Fruit fly (Drosophila melanogaster) whole organism, prepupa: Measurements from ENCODE around the gene CG15530.

Experiments
- Blimp-1 ChIP-seq: fragments of 200-800 bp; sonication (Bioruptor generic); optimal IDR thresholded peaks from 3 replicates; lab custom pipeline; 2017; ENCODE audit warnings: missing biosample characterization, missing genetic modification characterization, mild to moderate bottlenecking, moderate library complexity, missing genetic modification reagents
- CG10631 ChIP-seq: fragments of 200-800 bp; sonication (Bioruptor generic); optimal IDR thresholded peaks from 2 replicates; lab custom pipeline; 2016; ENCODE audit warnings: missing biosample characterization, missing genetic modification characterization
- CG10669 ChIP-seq: fragments of 200-800 bp; sonication (Bioruptor generic); optimal IDR thresholded peaks from 3 replicates; lab custom pipeline; 2018; ENCODE audit warnings: missing biosample characterization, mild to moderate bottlenecking, missing genetic modification characterization, moderate library complexity
- CG11294 ChIP-seq: fragments of 200-800 bp; sonication (Bioruptor generic); IDR thresholded peaks from 2 replicates; pipeline ENCODE4 v1.3.6; 2022; ENCODE audit warnings: missing biosample characterization, missing genetic modification characterization
- CG11762 ChIP-seq: fragments of 200-800 bp; sonication (Bioruptor generic); optimal IDR thresholded peaks from 3 replicates; lab custom pipeline; 2016; ENCODE audit warnings: missing biosample characterization, missing genetic modification characterization; ENCODE audit not compliant: insufficient read depth
- CG11902 ChIP-seq: fragments of 200-800 bp; sonication (Bioruptor generic); optimal IDR thresholded peaks from 3 replicates; lab custom pipeline; 2016; ENCODE audit warnings: missing biosample characterization, missing genetic modification characterization
- CG15336 ChIP-seq: fragments of 200-800 bp; sonication (Bioruptor generic); IDR thresholded peaks from 2 replicates; pipeline ENCODE4 v1.3.6; 2022; ENCODE audit warnings: missing biosample characterization, missing genetic modification characterization
- CG16779 ChIP-seq: fragments of 200-800 bp; sonication (Bioruptor generic); optimal IDR thresholded peaks from 3 replicates; lab custom pipeline; 2017; ENCODE audit warnings: missing biosample characterization, mild to moderate bottlenecking, missing genetic modification characterization
- CG31627 ChIP-seq: fragments of 200-800 bp; sonication (Bioruptor generic); optimal IDR thresholded peaks from 3 replicates; lab custom pipeline; 2016; ENCODE audit warnings: missing biosample characterization, missing genetic modification characterization
- CG32006 ChIP-seq: fragments of 200-800 bp; sonication (Bioruptor generic); optimal IDR thresholded peaks from 3 replicates; lab custom pipeline; 2017; ENCODE audit warnings: missing biosample characterization, mild to moderate bottlenecking, missing genetic modification characterization
- CG34406 ChIP-seq: fragments of 200-800 bp; sonication (Bioruptor generic); optimal IDR thresholded peaks from 3 replicates; lab custom pipeline; 2016; ENCODE audit warnings: missing biosample characterization, missing genetic modification characterization
- CG4318 ChIP-seq: fragments of 200-800 bp; sonication (Bioruptor generic); optimal IDR thresholded peaks from 3 replicates; lab custom pipeline; 2017; ENCODE audit warnings: missing biosample characterization, mild to moderate bottlenecking, missing genetic modification characterization
- CG6163 ChIP-seq: fragments of 200-800 bp; sonication (Bioruptor generic); IDR thresholded peaks from 3 replicates; pipeline ENCODE4 v1.3.6; 2022; ENCODE audit warnings: missing biosample characterization, missing genetic modification characterization
- CG6276 ChIP-seq: fragments of 200-800 bp; sonication (Bioruptor generic); optimal IDR thresholded peaks from 2 replicates; lab custom pipeline; 2017; ENCODE audit warnings: missing biosample characterization, mild to moderate bottlenecking, missing genetic modification characterization
- CG6808 ChIP-seq: fragments of 200-800 bp; sonication (Bioruptor generic); optimal IDR thresholded peaks from 3 replicates; lab custom pipeline; 2017; ENCODE audit warnings: missing biosample characterization, missing genetic modification characterization, mild to moderate bottlenecking, moderate library complexity, missing genetic modification reagents
- CG8119 ChIP-seq: fragments of 200-800 bp; sonication (Bioruptor generic); IDR thresholded peaks from 3 replicates; pipeline ENCODE4 v1.3.6; 2022; ENCODE audit warnings: missing biosample characterization, missing genetic modification characterization
- CG8319 ChIP-seq: fragments of 200-800 bp; sonication (Bioruptor generic); optimal IDR thresholded peaks from 3 replicates; lab custom pipeline; 2016; ENCODE audit warnings: missing biosample characterization, missing genetic modification characterization
- Eip75B ChIP-seq: fragments of 200-800 bp; sonication (Bioruptor generic); optimal IDR thresholded peaks from 3 replicates; lab custom pipeline; 2016; ENCODE audit warnings: missing biosample characterization, missing genetic modification characterization
- Eip78C ChIP-seq: fragments of 200-800 bp; sonication (Bioruptor generic); peaks from one replicate; lab custom pipeline; 2016; ENCODE audit warnings: missing biosample characterization, missing genetic modification characterization
- Eip93F ChIP-seq: fragments of 200-800 bp; sonication (Bioruptor generic); optimal IDR thresholded peaks from 2 replicates; lab custom pipeline; 2016; ENCODE audit warnings: missing biosample characterization, mild to moderate bottlenecking, missing genetic modification characterization
- Ets21C ChIP-seq: fragments of 200-800 bp; sonication (Bioruptor generic); optimal IDR thresholded peaks from 3 replicates; lab custom pipeline; 2016; ENCODE audit warnings: missing biosample characterization, missing genetic modification characterization
- Ets96B ChIP-seq: fragments of 200-800 bp; optimal IDR thresholded peaks from 2 replicates; lab custom pipeline; 2019; ENCODE audit warnings: missing biosample characterization, mild to moderate bottlenecking, missing genetic modification characterization, moderate library complexity
- Gug ChIP-seq: fragments of 200-800 bp; sonication (Bioruptor generic); IDR thresholded peaks from 2 replicates; pipeline ENCODE4 v1.3.6; 2022; ENCODE audit warnings: missing biosample characterization, missing genetic modification characterization
- Smox ChIP-seq: fragments of 200-800 bp; sonication (Bioruptor generic); optimal IDR thresholded peaks from 3 replicates; lab custom pipeline; 2016; ENCODE audit warnings: missing biosample characterization, missing genetic modification characterization
- Sox14 ChIP-seq: fragments of 200-800 bp; sonication (Bioruptor generic); optimal IDR thresholded peaks from 3 replicates; lab custom pipeline; 2016; ENCODE audit warnings: missing biosample characterization, missing genetic modification characterization
- cyc ChIP-seq: fragments of 200-800 bp; sonication (Bioruptor generic); optimal IDR thresholded peaks from 3 replicates; lab custom pipeline; 2016; ENCODE audit warnings: missing biosample characterization, missing genetic modification characterization
- dac ChIP-seq: fragments of 200-800 bp; sonication (Bioruptor generic); optimal IDR thresholded peaks from 2 replicates; lab custom pipeline; 2017; ENCODE audit warnings: missing biosample characterization, mild to moderate bottlenecking, missing genetic modification characterization
- dsx ChIP-seq: fragments of 200-800 bp; optimal IDR thresholded peaks from 3 replicates; lab custom pipeline; 2019; ENCODE audit warnings: missing biosample characterization, mild to moderate bottlenecking, missing genetic modification characterization, moderate library complexity; ENCODE audit not compliant: poor library complexity, severe bottlenecking
- fd59A ChIP-seq: fragments of 200-800 bp; sonication (Bioruptor generic); optimal IDR thresholded peaks from 2 replicates; lab custom pipeline; 2017; ENCODE audit warnings: missing biosample characterization, mild to moderate bottlenecking, missing genetic modification characterization, missing genetic modification reagents
- fd85E ChIP-seq: fragments of 200-800 bp; sonication (Bioruptor generic); optimal IDR thresholded peaks from 3 replicates; lab custom pipeline; 2016; ENCODE audit warnings: missing biosample characterization, missing genetic modification characterization
- net ChIP-seq: fragments of 200-800 bp; sonication (Bioruptor generic); optimal IDR thresholded peaks from 3 replicates; lab custom pipeline; 2016; ENCODE audit warnings: missing biosample characterization, missing genetic modification characterization
- salr ChIP-seq, 2 experiments: fragments of 200-800 bp; sonication (Bioruptor generic); optimal IDR thresholded peaks; 3 replicates each; lab custom pipeline; 2016 to 2018; ENCODE audit warnings: missing biosample characterization in 2 of 2, missing genetic modification characterization in 2 of 2, mild to moderate bottlenecking in 1 of 2
- ss ChIP-seq, 2 experiments: fragments of 200-800 bp; sonication (Bioruptor generic); optimal IDR thresholded peaks; 2 replicates in 1 of 2; 3 replicates in 1 of 2; lab custom pipeline; 2017 to 2018; ENCODE audit warnings: mild to moderate bottlenecking in 2 of 2, missing biosample characterization in 2 of 2, missing genetic modification characterization in 2 of 2, moderate library complexity in 1 of 2
- svp ChIP-seq: fragments of 200-800 bp; sonication (Bioruptor generic); peaks from one replicate; lab custom pipeline; 2016; ENCODE audit warnings: missing biosample characterization, missing genetic modification characterization
- topi ChIP-seq: fragments of 200-800 bp; sonication (Bioruptor generic); optimal IDR thresholded peaks from 3 replicates; lab custom pipeline; 2016; ENCODE audit warnings: missing biosample characterization, missing genetic modification characterization

Gene CG15530

DNA sequence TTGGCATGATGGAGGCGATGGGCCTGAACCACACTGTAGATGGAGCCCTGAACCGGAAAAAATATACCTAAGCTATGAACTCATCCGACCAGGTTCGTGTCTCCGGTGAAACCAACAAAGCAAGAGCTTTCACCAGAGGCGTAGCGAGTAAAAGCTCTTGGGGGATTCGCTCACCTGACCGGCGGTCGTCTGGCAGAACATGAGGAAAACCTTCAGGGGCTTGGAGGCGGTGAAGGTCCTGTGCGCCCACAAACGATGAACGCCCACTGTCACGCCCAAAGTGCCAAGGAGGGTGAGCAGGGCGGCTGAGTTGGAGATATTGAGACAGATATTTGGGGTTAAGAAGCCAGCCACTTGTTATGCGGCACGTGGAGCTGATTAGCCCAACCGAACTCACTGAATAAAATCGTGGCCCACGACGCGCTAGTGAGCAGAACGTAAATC, 18.0 kb downstream of the CG15530 start (continued):
- TF ChIP-seq dsx (no peak), fd85E (no peak), CG4318 (GFP tag; lab: Kevin White, UChicago) (no peak), CG8319 (GFP tag; lab: Kevin White, UChicago) (no peak), CG15336 (GFP tag; lab: Robert Waterston, UW) (peak; percentile 34; the same call in 1 of the 2 replicates), dac (no peak), CG6163 (GFP tag; lab: Robert Waterston, UW) (peak; percentile 53; the same call in 2 of the 3 replicates), Eip78C (GFP tag; lab: Kevin White, UChicago) (no peak), CG16779 (tag; lab: Kevin White, UChicago) (no peak), CG32006 (GFP tag; lab: Kevin White, UChicago) (peak; percentile 23), Blimp-1 (GFP tag; lab: Kevin White, UChicago) (no peak), Gug (GFP tag; lab: Robert Waterston, UW) (0 out of 2 replicates have a peak, but pooled peaks have one; percentile 30), svp (peak; percentile 83), cyc (GFP tag; lab: Kevin White, UChicago) (no peak), Smox (GFP tag; lab: Kevin White, UChicago) (no peak), CG8119 (GFP tag; lab: Robert Waterston, UW) (no peak; the same call in 2 of the 3 replicates), CG11294 (GFP tag; lab: Robert Waterston, UW) (no peak)

DNA sequence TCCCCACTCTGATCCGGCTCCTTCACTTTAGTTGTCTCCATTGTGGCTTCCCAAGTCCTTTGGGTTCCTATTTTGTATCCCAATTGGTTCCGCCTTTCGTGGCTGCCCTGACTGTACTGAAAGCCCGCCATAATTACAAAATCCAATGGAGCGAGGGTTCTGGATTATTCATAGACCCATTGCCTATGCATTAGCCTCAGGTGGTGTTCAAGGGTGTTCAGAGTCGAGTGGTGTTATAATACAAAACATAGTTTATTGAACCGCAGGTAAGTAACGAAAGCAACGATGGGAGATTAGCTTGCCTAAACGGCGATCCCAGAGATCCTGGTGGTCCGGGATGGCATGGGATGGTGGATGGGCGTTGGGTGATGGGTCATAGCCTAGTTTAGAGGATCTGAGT, 18.5 kb downstream of the CG15530 start, which contains the start of gene CG15531:
Gene CG15531 (minus strand): TSS at position 101 of the 400 bp plus-strand sequence.
- TF ChIP-seq CG10631, result no peak
- TF ChIP-seq CG11762 (GFP tag; lab: Kevin White, UChicago), result no peak
- no peak for TF ChIP-seq CG15336 (GFP tag; lab: Robert Waterston, UW)
- TF ChIP-seq Eip78C (GFP tag; lab: Kevin White, UChicago), result no peak
- TF ChIP-seq fd59A (GFP tag; lab: Kevin White, UChicago), result no peak
- TF ChIP-seq CG4318 (GFP tag; lab: Kevin White, UChicago), result no peak
- no peak for TF ChIP-seq Eip75B (GFP tag; lab: Kevin White, UChicago)
- no peak for TF ChIP-seq net (GFP tag; lab: Kevin White, UChicago)
- TF ChIP-seq topi, result no peak
- no peak for TF ChIP-seq ss (GFP tag; optimal IDR thresholded peaks at IDR 0.05; lab: Kevin White, UChicago)
- TF ChIP-seq CG6808 (GFP tag; lab: Kevin White, UChicago), result no peak

DNA sequence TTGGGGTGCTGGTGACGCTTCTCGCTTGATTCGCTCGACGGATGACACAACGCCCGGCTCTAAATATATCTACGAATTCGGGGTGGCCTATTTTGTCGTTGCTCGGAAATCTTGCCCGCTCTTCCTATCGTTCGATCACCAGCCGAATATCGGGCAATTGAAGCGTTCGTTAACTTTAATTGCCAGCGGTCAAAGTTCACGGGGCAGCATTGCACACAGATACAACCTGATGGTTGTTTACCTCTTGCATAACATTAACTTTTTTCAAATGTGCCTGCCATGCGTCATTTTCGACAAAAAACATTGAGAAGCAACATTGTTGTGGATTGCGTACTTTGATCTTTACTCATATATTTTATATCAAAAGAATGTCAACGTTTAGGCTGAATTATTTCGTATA, 20.1 kb downstream of the CG15530 start:
- TF ChIP-seq Eip93F (GFP tag; lab: Kevin White, UChicago) (no peak), Ets21C (GFP tag; lab: Kevin White, UChicago) (no peak), CG4318 (GFP tag; lab: Kevin White, UChicago) (no peak), Gug (GFP tag; lab: Robert Waterston, UW) (no peak), Sox14 (GFP tag; lab: Kevin White, UChicago) (no peak), CG15336 (GFP tag; lab: Robert Waterston, UW) (no peak), CG34406 (no peak), salr (GFP tag; optimal IDR thresholded peaks at IDR 0.05; lab: Kevin White, UChicago) (no peak), CG10669 (GFP tag; lab: Kevin White, UChicago) (no peak), Ets96B (tag; lab: Kevin White, UChicago) (no peak), dsx (no peak), fd59A (GFP tag; lab: Kevin White, UChicago) (no peak), Blimp-1 (GFP tag; lab: Kevin White, UChicago) (no peak), dac (no peak), CG11902 (GFP tag; lab: Kevin White, UChicago) (no peak), net (GFP tag; lab: Kevin White, UChicago) (no peak), CG6276 (GFP tag; lab: Kevin White, UChicago) (no peak), CG6163 (GFP tag; lab: Robert Waterston, UW) (no peak), CG31627 (GFP tag; lab: Kevin White, UChicago) (no peak)
